Fruit fly (Drosophila melanogaster) whole organism, embryonic: Measurements from ENCODE around the gene CG14695.

ENCODE experiments used
- Antp ChIP-seq: fragments of 200-800 bp; sonication (Bioruptor generic); optimal IDR thresholded peaks from 3 replicates; lab custom pipeline; 2016; ENCODE audit warnings: missing biosample characterization, missing genetic modification characterization
- Asciz ChIP-seq: fragments of 200-800 bp; sonication (Bioruptor generic); optimal IDR thresholded peaks from 2 replicates; lab custom pipeline; 2017; ENCODE audit warnings: missing biosample characterization, mild to moderate bottlenecking, missing genetic modification characterization, missing genetic modification reagents
- CG10462 ChIP-seq: fragments of 200-800 bp; sonication (Bioruptor generic); optimal IDR thresholded peaks from 2 replicates; lab custom pipeline; 2016; ENCODE audit warnings: missing biosample characterization, missing genetic modification characterization
- CG10565 ChIP-seq: fragments of 200-800 bp; sonication (Bioruptor generic); optimal IDR thresholded peaks from 3 replicates; lab custom pipeline; 2016; ENCODE audit warnings: missing biosample characterization, mild to moderate bottlenecking, missing genetic modification characterization
- CG12744 ChIP-seq: fragments of 200-800 bp; sonication (Bioruptor generic); optimal IDR thresholded peaks from 2 replicates; lab custom pipeline; 2016; ENCODE audit warnings: missing biosample characterization, missing genetic modification characterization
- CG12769 ChIP-seq: fragments of 200-800 bp; sonication (Bioruptor generic); optimal IDR thresholded peaks from 2 replicates; lab custom pipeline; 2019; ENCODE audit warnings: missing biosample characterization, mild to moderate bottlenecking, missing genetic modification characterization, moderate library complexity
- CG12942 ChIP-seq: fragments of 200-800 bp; sonication (Bioruptor generic); optimal IDR thresholded peaks from 3 replicates; lab custom pipeline; 2016; ENCODE audit warnings: missing biosample characterization, missing genetic modification characterization
- CG14050 ChIP-seq: fragments of 200-800 bp; sonication (Bioruptor generic); IDR thresholded peaks from 3 replicates; pipeline ENCODE4 v1.3.6; 2022; ENCODE audit warnings: missing biosample characterization, missing genetic modification characterization
- CG1529 ChIP-seq: fragments of 200-800 bp; sonication (Bioruptor generic); optimal IDR thresholded peaks from 3 replicates; lab custom pipeline; 2018; ENCODE audit warnings: missing biosample characterization, missing genetic modification characterization
- CG17612 ChIP-seq: fragments of 200-800 bp; sonication (Bioruptor generic); IDR thresholded peaks from 2 replicates; pipeline ENCODE4 v1.3.6; 2022; ENCODE audit warnings: missing biosample characterization, missing genetic modification characterization
- CG17802 ChIP-seq: fragments of 200-800 bp; sonication (Bioruptor generic); optimal IDR thresholded peaks from 2 replicates; lab custom pipeline; 2018; ENCODE audit warnings: missing biosample characterization, mild to moderate bottlenecking, missing genetic modification characterization, moderate library complexity
- CG2120 ChIP-seq: fragments of 200-800 bp; sonication (Bioruptor generic); optimal IDR thresholded peaks from 3 replicates; lab custom pipeline; 2016; ENCODE audit warnings: missing biosample characterization, missing genetic modification characterization
- CG2712 ChIP-seq: fragments of 200-800 bp; optimal IDR thresholded peaks from 3 replicates; lab custom pipeline; 2019; ENCODE audit warnings: missing biosample characterization, mild to moderate bottlenecking, missing genetic modification characterization, moderate library complexity
- CG2875 ChIP-seq: fragments of 200-800 bp; sonication (Bioruptor generic); optimal IDR thresholded peaks from 2 replicates; lab custom pipeline; 2017; ENCODE audit warnings: missing biosample characterization, mild to moderate bottlenecking, missing genetic modification characterization, missing genetic modification reagents
- CG30403 ChIP-seq: fragments of 200-800 bp; sonication (Bioruptor generic); optimal IDR thresholded peaks from 3 replicates; lab custom pipeline; 2016; ENCODE audit warnings: missing biosample characterization, missing genetic modification characterization
- CG31224 ChIP-seq: fragments of 200-800 bp; sonication (Bioruptor generic); IDR thresholded peaks from 2 replicates; pipeline ENCODE4 v1.3.6; 2022; ENCODE audit warnings: missing biosample characterization, missing genetic modification characterization
- CG3163 ChIP-seq: fragments of 200-800 bp; sonication (Bioruptor generic); optimal IDR thresholded peaks from 3 replicates; lab custom pipeline; 2016; ENCODE audit warnings: missing biosample characterization, missing genetic modification characterization
- CG32532 ChIP-seq: fragments of 200-800 bp; sonication (Bioruptor generic); IDR thresholded peaks from 2 replicates; pipeline ENCODE4 v1.3.6; 2022; ENCODE audit warnings: missing biosample characterization, missing genetic modification characterization
- CG3281 ChIP-seq: fragments of 200-800 bp; sonication (Bioruptor generic); optimal IDR thresholded peaks from 3 replicates; lab custom pipeline; 2017; ENCODE audit warnings: missing biosample characterization, mild to moderate bottlenecking, missing genetic modification characterization
- CG33213 ChIP-seq: fragments of 200-800 bp; sonication (Bioruptor generic); optimal IDR thresholded peaks from 3 replicates; lab custom pipeline; 2016; ENCODE audit warnings: missing biosample characterization, missing genetic modification characterization
- CG6175 ChIP-seq: fragments of 200-800 bp; sonication (Bioruptor generic); IDR thresholded peaks from 3 replicates; pipeline ENCODE4 v1.3.6; 2022; ENCODE audit warnings: missing biosample characterization, missing genetic modification characterization
- CG6689 ChIP-seq: fragments of 200-800 bp; sonication (Bioruptor generic); IDR thresholded peaks from 2 replicates; pipeline ENCODE4 v1.3.6; 2022; ENCODE audit warnings: missing biosample characterization, missing genetic modification characterization
- CG7928 ChIP-seq: fragments of 200-800 bp; sonication (Bioruptor generic); optimal IDR thresholded peaks from 2 replicates; lab custom pipeline; 2017; ENCODE audit warnings: missing biosample characterization, mild to moderate bottlenecking, missing genetic modification characterization
- CG7987 ChIP-seq: fragments of 200-800 bp; sonication (Bioruptor generic); optimal IDR thresholded peaks from 2 replicates; lab custom pipeline; 2018; ENCODE audit warnings: missing biosample characterization, mild to moderate bottlenecking, missing genetic modification characterization, moderate library complexity
- CG8478 ChIP-seq: fragments of >200 bp; optimal IDR thresholded peaks from 2 replicates; lab custom pipeline; 2018
- Camta ChIP-seq: fragments of 200-800 bp; sonication (Bioruptor generic); optimal IDR thresholded peaks from 2 replicates; lab custom pipeline; 2016; ENCODE audit warnings: missing biosample characterization, missing genetic modification characterization
- Dll ChIP-seq: fragments of 200-800 bp; sonication (Bioruptor generic); IDR thresholded peaks from 4 replicates; pipeline ENCODE4 v1.3.6; 2022; ENCODE audit warnings: missing biosample characterization, missing genetic modification characterization; ENCODE audit not compliant: partially characterized antibody
- Drgx ChIP-seq: fragments of 200-800 bp; sonication (Bioruptor generic); IDR thresholded peaks from 2 replicates; pipeline ENCODE4 v1.3.6; 2022; ENCODE audit warnings: missing biosample characterization, missing genetic modification characterization
- Gsc ChIP-seq: fragments of 200-800 bp; sonication (Bioruptor generic); IDR thresholded peaks from 2 replicates; pipeline ENCODE4 v1.3.6; 2022; ENCODE audit warnings: missing biosample characterization, missing genetic modification characterization
- Hand ChIP-seq: fragments of 200-800 bp; sonication (Bioruptor generic); optimal IDR thresholded peaks from 2 replicates; lab custom pipeline; 2017; ENCODE audit warnings: mild to moderate bottlenecking, missing biosample characterization, missing genetic modification reagents, missing genetic modification characterization
- Hmr ChIP-seq: fragments of 200-800 bp; sonication (Bioruptor generic); optimal IDR thresholded peaks from 3 replicates; lab custom pipeline; 2017; ENCODE audit warnings: mild to moderate bottlenecking, missing biosample characterization, missing genetic modification reagents, missing genetic modification characterization
- Jarid2 ChIP-seq: fragments of 200-800 bp; sonication (Bioruptor generic); optimal IDR thresholded peaks from 3 replicates; lab custom pipeline; 2017; ENCODE audit warnings: mild to moderate bottlenecking, missing biosample characterization, missing genetic modification reagents, missing genetic modification characterization
- MTF-1 ChIP-seq: fragments of 200-800 bp; sonication (Bioruptor generic); optimal IDR thresholded peaks from 2 replicates; lab custom pipeline; 2018; ENCODE audit warnings: missing biosample characterization, mild to moderate bottlenecking, missing genetic modification characterization, borderline replicate concordance
- NK7.1 ChIP-seq: fragments of 200-800 bp; sonication (Bioruptor generic); optimal IDR thresholded peaks from 3 replicates; lab custom pipeline; 2016; ENCODE audit warnings: missing biosample characterization, missing genetic modification characterization
- Ravus ChIP-seq: fragments of 200-800 bp; sonication (Bioruptor generic); IDR thresholded peaks from 2 replicates; pipeline ENCODE4 v1.3.6; 2022; ENCODE audit warnings: missing biosample characterization, missing genetic modification characterization
- abd-A ChIP-seq: fragments of 200-800 bp; sonication (Bioruptor generic); optimal IDR thresholded peaks from 3 replicates; lab custom pipeline; 2019; ENCODE audit warnings: missing biosample characterization, mild to moderate bottlenecking, missing genetic modification characterization, moderate library complexity
- ash1 ChIP-seq: fragments of 200-800 bp; sonication (Bioruptor generic); optimal IDR thresholded peaks from 2 replicates; lab custom pipeline; 2018; ENCODE audit warnings: missing biosample characterization, mild to moderate bottlenecking, missing genetic modification characterization
- az2 ChIP-seq: fragments of 200-800 bp; sonication (Bioruptor generic); optimal IDR thresholded peaks from 3 replicates; lab custom pipeline; 2016; ENCODE audit warnings: missing biosample characterization, missing genetic modification characterization
- bowl ChIP-seq: fragments of 200-800 bp; sonication (Bioruptor generic); IDR thresholded peaks from 2 replicates; pipeline ENCODE4 v1.3.6; 2022; ENCODE audit warnings: missing biosample characterization, missing genetic modification characterization
- ems ChIP-seq: fragments of 200-800 bp; sonication (Bioruptor generic); optimal IDR thresholded peaks from 3 replicates; lab custom pipeline; 2016; ENCODE audit warnings: missing biosample characterization, missing genetic modification characterization
- eyg ChIP-seq: fragments of 200-800 bp; sonication (Bioruptor generic); optimal IDR thresholded peaks from 3 replicates; lab custom pipeline; 2016; ENCODE audit warnings: missing biosample characterization, missing genetic modification characterization
- fru ChIP-seq: fragments of >200 bp; optimal IDR thresholded peaks from 2 replicates; lab custom pipeline; 2017
- gcm ChIP-seq: fragments of 200-800 bp; sonication (Bioruptor generic); optimal IDR thresholded peaks from 2 replicates; lab custom pipeline; 2019; ENCODE audit warnings: missing biosample characterization, mild to moderate bottlenecking, missing genetic modification characterization, moderate library complexity
- gcm2 ChIP-seq: fragments of 200-800 bp; sonication (Bioruptor generic); optimal IDR thresholded peaks from 2 replicates; lab custom pipeline; 2016; ENCODE audit warnings: missing biosample characterization, missing genetic modification characterization
- lbe ChIP-seq: fragments of 200-800 bp; sonication (Bioruptor generic); optimal IDR thresholded peaks from 2 replicates; lab custom pipeline; 2016; ENCODE audit warnings: missing biosample characterization, mild to moderate bottlenecking, missing genetic modification characterization
- sens ChIP-seq: fragments of 200-800 bp; sonication (Bioruptor generic); peaks from one replicate; lab custom pipeline; 2016; ENCODE audit warnings: missing biosample characterization, missing genetic modification characterization
- slbo ChIP-seq: fragments of 200-800 bp; sonication (Bioruptor generic); IDR thresholded peaks from 2 replicates; pipeline ENCODE4 v1.3.6; 2022; ENCODE audit warnings: missing biosample characterization, missing genetic modification characterization
- sob ChIP-seq: fragments of 200-800 bp; sonication (Bioruptor generic); IDR thresholded peaks from 2 replicates; pipeline ENCODE4 v1.3.6; 2022; ENCODE audit warnings: missing biosample characterization, missing genetic modification characterization
- tap ChIP-seq: fragments of 200-800 bp; optimal IDR thresholded peaks from 3 replicates; lab custom pipeline; 2019; ENCODE audit warnings: missing biosample characterization, mild to moderate bottlenecking, missing genetic modification characterization, moderate library complexity
- toy ChIP-seq: fragments of 200-800 bp; sonication (Bioruptor generic); IDR thresholded peaks from 2 replicates; pipeline ENCODE4 v1.3.6; 2022; ENCODE audit warnings: missing biosample characterization, missing genetic modification characterization
- vvl ChIP-seq: fragments of 200-800 bp; sonication (Bioruptor generic); IDR thresholded peaks from 2 replicates; pipeline ENCODE4 v1.3.6; 2022; ENCODE audit warnings: missing biosample characterization, missing genetic modification characterization
- yki ChIP-seq: fragments of >200 bp; optimal IDR thresholded peaks from 3 replicates; lab custom pipeline; 2018

The CG14695 gene

dm6 chr3R:10862773-10863445 lies 16.2 kb downstream of the CG14695 start, which contains the start of gene CG6574:
TSS of gene CG6574 (minus strand) at chr3R:10862988.
- no peak for TF ChIP-seq abd-A (tag; lab: Kevin White, UChicago)
- no peak for TF ChIP-seq ems (GFP tag; lab: Kevin White, UChicago)
- no peak for TF ChIP-seq lbe (GFP tag; lab: Kevin White, UChicago)
- TF ChIP-seq CG10565 (GFP tag; lab: Kevin White, UChicago) = no peak
- no peak for TF ChIP-seq CG12744
- no peak for TF ChIP-seq Antp
- TF ChIP-seq Dll (GFP tag; lab: Robert Waterston, UW) = no peak
- no peak for TF ChIP-seq az2 (GFP tag; lab: Kevin White, UChicago)
- TF ChIP-seq CG2712 (tag; lab: Kevin White, UChicago) = peak; percentile 6
- no peak for TF ChIP-seq bowl (GFP tag; lab: Robert Waterston, UW)
- TF ChIP-seq sob (GFP tag; lab: Robert Waterston, UW) = no peak
- TF ChIP-seq fru = no peak
- no peak for TF ChIP-seq Camta (GFP tag; lab: Kevin White, UChicago)
- no peak; the same call in 1 of the 2 replicates for TF ChIP-seq CG32532 (GFP tag; lab: Robert Waterston, UW)
- no peak for TF ChIP-seq CG17802
- peak; percentile 86 for TF ChIP-seq sens (GFP tag; lab: Kevin White, UChicago)
- no peak for TF ChIP-seq CG6689
- TF ChIP-seq CG1529 (GFP tag; lab: Kevin White, UChicago) = no peak
- no peak for TF ChIP-seq CG7928 (GFP tag; lab: Kevin White, UChicago)
- TF ChIP-seq CG14050 = peak; percentile 38; the same call in 1 of the 3 replicates
- TF ChIP-seq tap = no peak
- no peak for TF ChIP-seq Jarid2 (GFP tag; lab: Kevin White, UChicago)
- TF ChIP-seq toy (GFP tag; lab: Robert Waterston, UW) = no peak
- TF ChIP-seq Hmr (GFP tag; lab: Kevin White, UChicago) = peak; percentile 43
- TF ChIP-seq CG17612 (GFP tag; lab: Robert Waterston, UW) = no peak
- TF ChIP-seq CG8478 = no peak
- TF ChIP-seq gcm (GFP tag; lab: Kevin White, UChicago) = no peak
- TF ChIP-seq CG30403 = no peak
- no peak for TF ChIP-seq CG3163
- no peak for TF ChIP-seq yki (lab: Kevin White, UChicago)
- peak; percentile 40 for TF ChIP-seq CG12769 (tag; lab: Kevin White, UChicago)
- TF ChIP-seq CG6175 (GFP tag; lab: Robert Waterston, UW) = no peak; the same call in 2 of the 3 replicates
- TF ChIP-seq NK7.1 (GFP tag; lab: Kevin White, UChicago) = no peak
- TF ChIP-seq CG3281 (GFP tag; lab: Kevin White, UChicago) = peak; percentile 12
- TF ChIP-seq Ravus = no peak
- TF ChIP-seq Asciz (GFP tag; lab: Kevin White, UChicago) = no peak
- peak; percentile 59; the same call in 1 of the 2 replicates for TF ChIP-seq vvl (GFP tag; lab: Robert Waterston, UW)
- TF ChIP-seq MTF-1 (GFP tag; lab: Kevin White, UChicago) = no peak
- TF ChIP-seq CG33213 (GFP tag; lab: Kevin White, UChicago) = no peak
- no peak for TF ChIP-seq CG12942 (GFP tag; lab: Kevin White, UChicago)
- TF ChIP-seq Hand (GFP tag; lab: Kevin White, UChicago) = no peak
- no peak for TF ChIP-seq gcm2 (GFP tag; lab: Kevin White, UChicago)
- no peak for TF ChIP-seq CG10462 (GFP tag; lab: Kevin White, UChicago)
- no peak for TF ChIP-seq eyg
- no peak for TF ChIP-seq slbo (GFP tag; lab: Robert Waterston, UW)
- TF ChIP-seq CG2875 = no peak
- TF ChIP-seq CG7987 (GFP tag; lab: Kevin White, UChicago) = peak; percentile 21
- TF ChIP-seq ash1 (GFP tag; lab: Kevin White, UChicago) = no peak
- TF ChIP-seq Gsc (GFP tag; lab: Robert Waterston, UW) = no peak
- TF ChIP-seq CG2120 = no peak
- TF ChIP-seq Drgx = peak; percentile 44; the same call in 1 of the 2 replicates
- TF ChIP-seq CG31224 = no peak
